Worm (Caenorhabditis elegans) whole organism, L3 larva: ENCODE measurements around the gene math-1.
"Not testable (repeated sequence)": the region's sequence is repeated elsewhere in the genome, so short reads cannot be mapped to it uniquely, and the experiment has no call there.

ENCODE experiments used
- R02D3.7 ChIP-seq: fragments of 150-350 bp; optimal IDR thresholded peaks from 2 replicates; lab custom pipeline; 2014; ENCODE audit warnings: missing biosample characterization, missing genetic modification characterization
- ZK546.5 ChIP-seq: sonication (generic microtip); optimal IDR thresholded peaks from 2 replicates; lab custom pipeline; 2017; ENCODE audit warnings: missing biosample characterization, missing genetic modification characterization
- ama-1 ChIP-seq: fragments of 150-350 bp; optimal IDR thresholded peaks from 2 replicates; lab custom pipeline; 2018
- ceh-16 ChIP-seq: sonication (generic microtip); optimal IDR thresholded peaks from 2 replicates; lab custom pipeline; 2017; ENCODE audit warnings: missing biosample characterization, missing genetic modification characterization
- ceh-28 ChIP-seq: fragments of 150-350 bp; optimal IDR thresholded peaks from 2 replicates; lab custom pipeline; 2014; ENCODE audit warnings: missing biosample characterization, missing genetic modification reagents, missing genetic modification characterization
- ceh-82 ChIP-seq: fragments of 150-350 bp; optimal IDR thresholded peaks from 2 replicates; lab custom pipeline; 2014; ENCODE audit warnings: missing biosample characterization, missing genetic modification characterization
- daf-12 ChIP-seq: fragments of 150-350 bp; optimal IDR thresholded peaks from 2 replicates; lab custom pipeline; 2014; ENCODE audit warnings: missing biosample characterization, missing genetic modification reagents, missing genetic modification characterization
- egl-27 ChIP-seq: sonication (generic microtip); optimal IDR thresholded peaks from 4 replicates; lab custom pipeline; 2017; ENCODE audit warnings: missing biosample characterization, missing genetic modification reagents, missing genetic modification characterization
- elt-1 ChIP-seq: fragments of 150-350 bp; optimal IDR thresholded peaks from 2 replicates; lab custom pipeline; 2014; ENCODE audit warnings: missing biosample characterization, missing genetic modification characterization
- elt-2 ChIP-seq: sonication (generic microtip); optimal IDR thresholded peaks from 2 replicates; lab custom pipeline; 2016; ENCODE audit warnings: missing genetic modification reagents, mild to moderate bottlenecking, missing genetic modification characterization, missing compliant biosample characterization
- eor-1 ChIP-seq, 2 experiments: fragments of 150-350 bp; optimal IDR thresholded peaks; 2 replicates each; lab custom pipeline; 2014 to 2018; ENCODE audit warnings: missing biosample characterization in 2 of 2, missing genetic modification characterization in 2 of 2
- fos-1 ChIP-seq: fragments of 150-350 bp; optimal IDR thresholded peaks from 2 replicates; lab custom pipeline; 2014; ENCODE audit warnings: missing biosample characterization, missing genetic modification characterization
- hmg-11 ChIP-seq: sonication (generic microtip); optimal IDR thresholded peaks from 2 replicates; lab custom pipeline; 2016; ENCODE audit warnings: missing genetic modification characterization, missing compliant biosample characterization
- jun-1 ChIP-seq: fragments of 150-350 bp; optimal IDR thresholded peaks from 2 replicates; lab custom pipeline; 2014; ENCODE audit warnings: missing biosample characterization, missing genetic modification reagents, missing genetic modification characterization
- lin-39 ChIP-seq: fragments of 150-350 bp; optimal IDR thresholded peaks from 2 replicates; lab custom pipeline; 2018; ENCODE audit warnings: missing biosample characterization, missing genetic modification reagents, missing genetic modification characterization
- mml-1 ChIP-seq: fragments of 150-350 bp; sonication (generic microtip); optimal IDR thresholded peaks from 3 replicates; lab custom pipeline; 2014; ENCODE audit warnings: missing biosample characterization, missing genetic modification characterization
- nhr-11 ChIP-seq: fragments of 150-350 bp; optimal IDR thresholded peaks from 2 replicates; lab custom pipeline; 2014; ENCODE audit warnings: missing biosample characterization, missing genetic modification characterization
- nhr-23 ChIP-seq: fragments of 150-350 bp; optimal IDR thresholded peaks from 2 replicates; lab custom pipeline; 2014; ENCODE audit warnings: missing biosample characterization, missing genetic modification reagents, missing genetic modification characterization
- nhr-237 ChIP-seq: fragments of 150-350 bp; optimal IDR thresholded peaks from 2 replicates; lab custom pipeline; 2014; ENCODE audit warnings: missing biosample characterization, missing genetic modification characterization
- nhr-28 ChIP-seq: fragments of 150-350 bp; optimal IDR thresholded peaks from 2 replicates; lab custom pipeline; 2014; ENCODE audit warnings: missing biosample characterization, missing genetic modification characterization
- nhr-67 ChIP-seq: fragments of 150-350 bp; optimal IDR thresholded peaks from 2 replicates; lab custom pipeline; 2014; ENCODE audit warnings: missing biosample characterization, missing genetic modification characterization
- nhr-76 ChIP-seq: fragments of 150-350 bp; sonication (generic microtip); optimal IDR thresholded peaks from 5 replicates; lab custom pipeline; 2014; ENCODE audit warnings: missing biosample characterization, missing genetic modification characterization
- pha-4 ChIP-seq: fragments of 150-350 bp; optimal IDR thresholded peaks from 2 replicates; lab custom pipeline; 2014; ENCODE audit warnings: missing biosample characterization, missing genetic modification reagents, missing genetic modification characterization
- pqm-1 ChIP-seq: fragments of 150-350 bp; optimal IDR thresholded peaks from 2 replicates; lab custom pipeline; 2017; ENCODE audit warnings: missing biosample characterization, missing genetic modification characterization, inconsistent platforms
- sea-2 ChIP-seq: fragments of 150-350 bp; sonication (generic microtip); optimal IDR thresholded peaks from 4 replicates; lab custom pipeline; 2014; ENCODE audit warnings: missing biosample characterization, missing genetic modification reagents, missing genetic modification characterization
- snpc-4 ChIP-seq: fragments of 150-350 bp; optimal IDR thresholded peaks from 2 replicates; lab custom pipeline; 2014; ENCODE audit warnings: missing biosample characterization, missing genetic modification characterization
- tbx-2 ChIP-seq: sonication (generic microtip); optimal IDR thresholded peaks from 2 replicates; lab custom pipeline; 2016; ENCODE audit warnings: mild to moderate bottlenecking, missing genetic modification characterization, missing compliant biosample characterization
- unc-39 ChIP-seq: sonication (generic microtip); optimal IDR thresholded peaks from 4 replicates; lab custom pipeline; 2017; ENCODE audit warnings: missing biosample characterization, missing genetic modification characterization
- unc-62 ChIP-seq: fragments of 150-350 bp; sonication (generic microtip); optimal IDR thresholded peaks from 4 replicates; lab custom pipeline; 2014; ENCODE audit warnings: missing biosample characterization, missing genetic modification reagents, missing genetic modification characterization
- ztf-11 ChIP-seq: fragments of 150-350 bp; optimal IDR thresholded peaks from 2 replicates; lab custom pipeline; 2014; ENCODE audit warnings: missing biosample characterization, missing genetic modification characterization
- ztf-4 ChIP-seq: fragments of 150-350 bp; optimal IDR thresholded peaks from 2 replicates; lab custom pipeline; 2014; ENCODE audit warnings: missing biosample characterization, missing genetic modification characterization

math-1 gene

DNA sequence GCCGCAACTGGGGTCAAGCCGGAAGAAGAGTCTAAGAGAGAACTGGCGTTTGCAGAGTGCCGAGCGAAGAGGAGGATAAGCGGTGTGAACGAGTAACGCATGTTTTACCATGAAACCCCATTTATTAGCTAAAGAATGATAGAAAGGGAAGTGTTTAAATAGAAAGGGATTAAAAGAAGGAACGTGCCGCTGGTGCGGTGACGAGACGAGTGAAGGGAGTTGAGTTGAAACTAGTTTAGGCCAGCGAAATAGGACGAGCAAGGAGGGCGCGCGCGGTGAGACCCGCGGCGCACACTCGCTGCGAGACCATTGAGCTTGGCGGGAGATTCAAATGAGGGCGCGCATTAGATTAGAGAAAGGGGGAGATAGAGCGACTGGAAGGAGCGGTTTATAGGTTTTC is at the start of gene math-1:
math-1 (minus strand) TSS at position 101 of the 400 bp plus-strand sequence.
- TF ChIP-seq mml-1; pha-4 (tag; lab: Kevin White, UChicago); ceh-82 (tag; lab: Kevin White, UChicago): not testable (repeated sequence)

DNA sequence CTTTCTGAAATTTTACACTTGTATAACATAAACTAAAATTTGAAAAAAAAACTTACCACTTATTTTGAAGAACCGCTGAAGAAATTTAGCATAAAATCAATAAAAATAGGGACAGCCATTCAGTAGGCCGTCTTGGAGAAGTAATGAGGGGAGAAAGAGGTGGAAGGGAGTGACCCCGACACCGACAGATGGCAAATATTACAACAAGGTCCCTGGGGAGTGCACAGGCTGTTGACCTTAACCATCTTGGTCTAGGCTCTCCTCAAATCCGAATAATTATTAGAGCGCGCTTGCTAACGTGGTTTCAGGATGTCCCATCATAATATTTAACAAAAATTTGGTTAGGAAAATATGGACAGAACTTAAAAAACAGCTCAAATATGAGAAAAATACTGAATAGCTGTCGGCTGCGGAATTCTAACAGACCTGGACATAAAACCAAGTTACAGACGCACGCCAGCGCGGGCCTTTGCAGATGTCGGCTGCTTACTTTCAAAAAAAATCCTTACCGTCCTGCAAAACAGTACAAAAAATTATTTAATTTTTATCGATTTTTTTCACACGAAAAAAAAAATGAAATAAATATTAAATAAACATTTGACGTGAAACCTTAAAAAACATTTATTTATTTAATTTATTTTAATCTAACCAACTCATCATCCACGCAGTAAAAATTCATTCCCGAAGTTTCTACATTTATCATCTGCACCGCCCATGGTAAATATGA is 48.6 kb upstream of the math-1 start, which contains the start of gene T16A1.2:
T16A1.2 (plus strand) TSS at position 677 of the 727 bp plus-strand sequence.
- TF ChIP-seq nhr-237 (tag; lab: Kevin White, UChicago) (no peak), unc-39 (tag; lab: Kevin White, UChicago) (no peak), tbx-2 (tag; lab: Kevin White, UChicago) (no peak), hmg-11 (tag; lab: Kevin White, UChicago) (no peak)
- TF ChIP-seq, all 47 proteins: peak for 0

DNA sequence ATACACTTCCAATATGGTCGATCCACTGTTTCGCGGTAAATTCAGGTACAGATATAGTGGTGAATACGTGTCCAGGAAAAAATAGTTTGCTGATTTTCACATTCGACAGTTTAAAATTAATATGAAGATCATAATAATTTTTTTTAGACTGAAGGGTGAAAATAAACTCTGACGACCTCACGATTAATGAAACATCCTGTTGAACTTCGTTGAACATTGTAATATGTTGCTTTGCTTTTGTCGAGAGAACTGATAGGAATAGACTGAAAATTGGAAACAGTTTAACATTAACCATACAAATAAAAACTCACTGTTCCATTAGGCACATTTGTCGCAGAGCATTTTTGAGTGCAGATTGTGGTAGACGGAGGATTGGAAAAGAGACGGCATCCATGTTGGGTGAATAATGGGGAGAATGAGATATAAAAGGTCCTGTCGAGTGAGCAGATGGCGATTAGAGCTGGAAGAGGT is 47.0 kb upstream of the math-1 start, which contains the start of gene fbxb-37:
fbxb-37 (minus strand) TSS at position 421 of the 471 bp plus-strand sequence.
- TF ChIP-seq lin-39 (no peak), elt-1 (tag; lab: Kevin White, UChicago) (no peak), ceh-82 (tag; lab: Kevin White, UChicago) (no peak), ZK546.5 (no peak), ama-1 (no peak), nhr-76 (tag; lab: Kevin White, UChicago) (no peak), unc-62 (GFP tag; lab: Kevin White, UChicago) (no peak), nhr-28 (no peak), jun-1 (tag; lab: Kevin White, UChicago) (no peak), unc-39 (tag; lab: Kevin White, UChicago) (no peak), ztf-4 (tag; lab: Kevin White, UChicago) (no peak), eor-1 (tag; optimal IDR thresholded peaks at IDR 0.05; lab: Kevin White, UChicago) (no peak), ztf-11 (no peak), pha-4 (tag; lab: Kevin White, UChicago) (no peak), tbx-2 (tag; lab: Kevin White, UChicago) (no peak), fos-1 (tag; lab: Kevin White, UChicago) (no peak), R02D3.7 (no peak), nhr-11 (tag; lab: Kevin White, UChicago) (no peak), mml-1 (no peak), elt-2 (tag; lab: Kevin White, UChicago) (no peak)

DNA sequence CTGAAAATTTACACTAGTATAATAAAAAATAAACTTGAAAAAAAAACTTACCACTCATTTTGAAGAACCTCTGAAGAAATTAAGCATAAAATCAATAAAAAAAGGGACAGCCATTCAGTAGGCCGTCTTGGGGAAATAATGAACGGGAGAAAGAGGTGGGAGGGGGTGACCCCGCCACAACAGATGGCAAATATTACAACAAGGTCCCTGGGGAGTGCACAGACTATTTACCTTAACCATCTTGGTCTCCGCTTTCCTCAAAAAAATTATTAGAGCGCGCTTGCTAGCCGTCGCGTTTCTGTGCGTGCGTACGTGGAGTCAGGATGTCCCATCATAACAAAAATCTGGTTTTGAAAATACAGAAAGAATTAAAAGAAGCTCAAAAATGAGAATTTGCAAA is 45.5 kb upstream of the math-1 start, which contains the start of gene T16A1.10:
T16A1.10 (minus strand) TSS at position 123 of the 400 bp plus-strand sequence.
- TF ChIP-seq sea-2 (GFP tag; lab: Kevin White, UChicago) (no peak), mml-1 (no peak), R02D3.7 (no peak), nhr-23 (tag; lab: Kevin White, UChicago) (no peak), ama-1 (no peak)

DNA sequence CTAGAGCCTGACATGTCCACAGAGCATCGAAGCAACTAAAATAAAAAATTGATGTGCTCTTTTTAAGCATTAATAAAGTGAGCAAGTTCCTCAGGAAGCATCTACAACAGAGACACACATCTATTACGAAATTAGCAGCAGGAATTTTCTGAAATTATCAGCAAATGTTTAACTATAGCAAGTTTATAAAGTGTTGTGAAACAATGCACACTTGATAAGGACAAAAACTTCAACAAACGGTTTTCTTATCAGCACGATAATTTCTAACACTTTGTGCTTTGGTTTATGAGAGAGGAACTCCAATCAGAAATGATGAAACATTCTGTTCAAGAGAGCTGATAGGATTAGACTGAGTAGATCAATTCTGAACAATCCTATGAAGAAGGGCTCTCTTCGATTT is 44.1 kb upstream of the math-1 start, which contains the start of gene trpl-5:
trpl-5 (minus strand) TSS at position 32 of the 400 bp plus-strand sequence.
- no peak for TF ChIP-seq egl-27 (tag; lab: Kevin White, UChicago)
- no peak for TF ChIP-seq daf-12 (tag; lab: Kevin White, UChicago)
- peak; percentile 95 for TF ChIP-seq elt-2 (tag; lab: Kevin White, UChicago)
- no peak for TF ChIP-seq fos-1 (tag; lab: Kevin White, UChicago)
- no peak for TF ChIP-seq nhr-76 (tag; lab: Kevin White, UChicago)
- peak; percentile 96 for TF ChIP-seq pqm-1
- TF ChIP-seq nhr-237 (tag; lab: Kevin White, UChicago) = no peak
- TF ChIP-seq snpc-4 (tag; lab: Kevin White, UChicago) = no peak
- peak; percentile 23 for TF ChIP-seq jun-1 (tag; lab: Kevin White, UChicago)

DNA sequence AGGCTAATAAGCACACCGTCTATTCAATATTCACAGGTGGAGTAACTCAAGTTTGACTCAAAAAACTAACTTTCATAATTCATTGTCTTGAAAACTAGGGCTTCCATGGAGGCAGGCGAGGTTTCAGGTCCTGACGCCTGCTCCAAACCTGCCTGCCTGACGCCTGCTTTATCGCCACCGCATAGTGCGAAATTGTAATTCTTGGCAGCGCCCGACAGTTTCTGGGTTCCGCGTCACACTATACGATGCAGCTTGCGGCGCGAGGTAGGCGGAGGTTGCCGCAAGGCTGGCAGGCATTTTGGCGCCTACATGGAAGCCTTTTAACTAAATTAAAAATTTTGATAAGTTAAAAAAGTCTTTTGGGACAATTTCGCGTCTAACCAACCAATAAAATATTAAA is 40.8 kb upstream of the math-1 start:
- TF ChIP-seq hmg-11 (tag; lab: Kevin White, UChicago) = no peak
- TF ChIP-seq nhr-237 (tag; lab: Kevin White, UChicago) = no peak
- TF ChIP-seq ceh-16 (tag; lab: Kevin White, UChicago) = no peak
- TF ChIP-seq ama-1 = no peak
- TF ChIP-seq ztf-11 = no peak
- no peak for TF ChIP-seq pqm-1
- no peak for TF ChIP-seq nhr-11 (tag; lab: Kevin White, UChicago)
- no peak for TF ChIP-seq snpc-4 (tag; lab: Kevin White, UChicago)
- TF ChIP-seq unc-62 (GFP tag; lab: Kevin White, UChicago) = no peak
- TF ChIP-seq ZK546.5 = no peak
- TF ChIP-seq nhr-67 (tag; lab: Kevin White, UChicago) = no peak
- no peak for TF ChIP-seq pha-4 (tag; lab: Kevin White, UChicago)
- no peak for TF ChIP-seq ceh-82 (tag; lab: Kevin White, UChicago)
- no peak for TF ChIP-seq ceh-28 (tag; lab: Kevin White, UChicago)
